Worm (Caenorhabditis elegans): ENCODE data around the gene pho-8.

pho-8 gene

ce11 chrV:11845492-11845891 lies 12.1 kb downstream of the pho-8 start, which contains the start of gene hmp-1:
hmp-1 (plus strand) TSS chrV:11845871.
- TF ChIP-seq ceh-48 (tag; optimal IDR thresholded peaks at IDR 0.05), result no peak

DNA sequence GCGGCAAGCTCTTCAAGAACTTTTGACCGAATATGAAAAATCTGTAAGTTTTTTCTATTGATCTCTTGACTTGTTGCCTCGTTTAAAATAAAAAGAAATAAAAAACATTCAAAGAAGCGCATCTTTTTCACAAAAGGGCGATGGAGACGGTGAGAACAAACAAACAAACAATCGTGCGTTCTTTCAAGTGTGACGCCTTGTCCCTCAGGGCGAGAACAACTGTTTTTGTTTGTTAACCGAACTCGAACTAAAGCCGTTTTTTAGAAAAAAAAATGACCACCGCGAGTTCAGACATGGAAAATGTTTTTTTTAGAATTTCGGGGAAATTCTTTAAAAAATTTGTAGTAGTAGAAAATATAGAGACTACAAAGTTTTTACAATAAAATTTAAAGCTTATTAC lies 13.6 kb downstream of the pho-8 start:
- TF ChIP-seq K02D7.2 (tag; optimal IDR thresholded peaks at IDR 0.05) (no peak), dve-1 (tag; optimal IDR thresholded peaks at IDR 0.05) (no peak)

DNA sequence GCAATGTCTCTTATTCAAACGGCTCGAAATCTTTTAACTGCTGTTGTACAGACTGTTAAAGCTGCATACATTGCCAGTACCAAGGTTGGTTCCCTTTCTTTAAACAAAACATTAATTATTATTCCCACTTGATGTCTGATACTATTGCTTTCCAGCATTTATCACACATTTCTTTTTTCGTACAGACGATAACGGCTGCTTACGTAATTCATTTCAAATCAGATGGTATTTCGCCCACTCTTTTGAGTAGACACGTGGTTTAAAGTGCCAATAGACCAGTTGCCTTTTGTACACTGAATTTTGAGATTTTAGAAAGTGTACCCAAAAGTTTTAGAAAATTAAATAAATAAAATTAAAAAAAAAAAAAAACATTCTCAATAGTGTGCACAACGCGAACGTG lies 16.0 kb downstream of the pho-8 start:
- TF ChIP-seq syd-9 (tag; optimal IDR thresholded peaks at IDR 0.05), result no peak
- TF ChIP-seq T23F11.4 (GFP tag; optimal IDR thresholded peaks at IDR 0.05), result no peak
- TF ChIP-seq ahr-1 (tag; optimal IDR thresholded peaks at IDR 0.05), result no peak
- no peak for TF ChIP-seq tbx-2 (tag; optimal IDR thresholded peaks at IDR 0.05)
- TF ChIP-seq ceh-9 (tag; optimal IDR thresholded peaks at IDR 0.05), result no peak
- TF ChIP-seq dmd-4 (tag; optimal IDR thresholded peaks at IDR 0.05; ENCODE audit: borderline replicate concordance), result no peak
- TF ChIP-seq ama-1 (optimal IDR thresholded peaks at IDR 0.05), result no peak
- no peak for TF ChIP-seq fax-1 (tag; optimal IDR thresholded peaks at IDR 0.05)
- TF ChIP-seq ets-4 (tag; optimal IDR thresholded peaks at IDR 0.05), result no peak
- TF ChIP-seq ceh-45 (GFP tag; IDR thresholded peaks at IDR 0.05), result no peak
- TF ChIP-seq C38D4.7 (GFP tag; optimal IDR thresholded peaks at IDR 0.05), result no peak
- no peak for TF ChIP-seq ceh-30 (tag; optimal IDR thresholded peaks at IDR 0.05)

- TF ChIP-seq pros-1 (tag; optimal IDR thresholded peaks at IDR 0.05), result no peak
- no peak for TF ChIP-seq unc-3 (GFP tag; conservative IDR thresholded peaks at IDR 0.05)
- TF ChIP-seq unc-3 (tag; optimal IDR thresholded peaks at IDR 0.05), result no peak
- peak; percentile 6 for TF ChIP-seq ttx-3 (tag; optimal IDR thresholded peaks at IDR 0.05)
- no peak for TF ChIP-seq syd-9 (tag; optimal IDR thresholded peaks at IDR 0.05)
- no peak for TF ChIP-seq ets-4 (tag; optimal IDR thresholded peaks at IDR 0.05)
- TF ChIP-seq sdc-2 (tag; optimal IDR thresholded peaks at IDR 0.05), result no peak
- TF ChIP-seq F13H6.1 (tag; optimal IDR thresholded peaks at IDR 0.05), result no peak
- TF ChIP-seq gmeb-2 (tag; optimal IDR thresholded peaks at IDR 0.05), result no peak
- TF ChIP-seq unc-42 (tag; optimal IDR thresholded peaks at IDR 0.05), result peak; percentile 21
- no peak for TF ChIP-seq ceh-6 (GFP tag; optimal IDR thresholded peaks at IDR 0.05)
- TF ChIP-seq ceh-45 (GFP tag; IDR thresholded peaks at IDR 0.05), result no peak
- TF ChIP-seq lin-11 (tag; optimal IDR thresholded peaks at IDR 0.05), result no peak
- TF ChIP-seq ref-2 (tag; optimal IDR thresholded peaks at IDR 0.05), result no peak
- no peak for TF ChIP-seq hlh-6 (tag; optimal IDR thresholded peaks at IDR 0.05)
- peak; percentile 29 for TF ChIP-seq ceh-19 (GFP tag; optimal IDR thresholded peaks at IDR 0.05)
- no peak for TF ChIP-seq ztf-16 (tag; optimal IDR thresholded peaks at IDR 0.05)
- no peak for TF ChIP-seq pag-3 (tag; optimal IDR thresholded peaks at IDR 0.05; ENCODE audit: borderline replicate concordance)
- TF ChIP-seq elt-2 (tag; optimal IDR thresholded peaks at IDR 0.05), result no peak
- no peak for TF ChIP-seq pat-9 (tag; optimal IDR thresholded peaks at IDR 0.05)
- no peak for TF ChIP-seq npax-4 (tag; optimal IDR thresholded peaks at IDR 0.05)
- no peak for TF ChIP-seq pqm-1 (tag; optimal IDR thresholded peaks at IDR 0.05)
- TF ChIP-seq fax-1 (tag; optimal IDR thresholded peaks at IDR 0.05), result no peak
- no peak for TF ChIP-seq fkh-10 (GFP tag; optimal IDR thresholded peaks at IDR 0.05)
- no peak for TF ChIP-seq rnt-1 (tag; optimal IDR thresholded peaks at IDR 0.05)
- TF ChIP-seq dmd-4 (tag; optimal IDR thresholded peaks at IDR 0.05; ENCODE audit: borderline replicate concordance), result no peak
- TF ChIP-seq ceh-24 (tag; optimal IDR thresholded peaks at IDR 0.05), result no peak
- peak; percentile 3 for TF ChIP-seq che-1 (tag; optimal IDR thresholded peaks at IDR 0.05)
- TF ChIP-seq ceh-31 (tag; optimal IDR thresholded peaks at IDR 0.05), result no peak
- no peak for TF ChIP-seq sox-2 (GFP tag; IDR thresholded peaks at IDR 0.05)
- no peak for TF ChIP-seq lim-6 (tag; optimal IDR thresholded peaks at IDR 0.05)
- peak; percentile 34 for TF ChIP-seq tbx-2 (tag; optimal IDR thresholded peaks at IDR 0.05)
- no peak for TF ChIP-seq ceh-9 (tag; optimal IDR thresholded peaks at IDR 0.05)
- TF ChIP-seq hlh-15 (tag; optimal IDR thresholded peaks at IDR 0.05), result no peak
- TF ChIP-seq pax-1 (tag; optimal IDR thresholded peaks at IDR 0.05), result no peak
- no peak for TF ChIP-seq pha-2 (tag; optimal IDR thresholded peaks at IDR 0.05)
- TF ChIP-seq mec-3 (tag; optimal IDR thresholded peaks at IDR 0.05; ENCODE audit: borderline replicate concordance), result no peak
- TF ChIP-seq ceh-30 (tag; optimal IDR thresholded peaks at IDR 0.05), result no peak
- no peak for TF ChIP-seq elt-4 (tag; optimal IDR thresholded peaks at IDR 0.05)
Observed at ce11 chrV:11852305-11852704, 18.9 kb downstream of the pho-8 start.
